Fruit fly (Drosophila melanogaster): Measurements from ENCODE around the gene CG5114.
A peak's percentile ranks its signal among the peaks of the same experiment; 100 is the strongest.

The CG5114 gene

DNA sequence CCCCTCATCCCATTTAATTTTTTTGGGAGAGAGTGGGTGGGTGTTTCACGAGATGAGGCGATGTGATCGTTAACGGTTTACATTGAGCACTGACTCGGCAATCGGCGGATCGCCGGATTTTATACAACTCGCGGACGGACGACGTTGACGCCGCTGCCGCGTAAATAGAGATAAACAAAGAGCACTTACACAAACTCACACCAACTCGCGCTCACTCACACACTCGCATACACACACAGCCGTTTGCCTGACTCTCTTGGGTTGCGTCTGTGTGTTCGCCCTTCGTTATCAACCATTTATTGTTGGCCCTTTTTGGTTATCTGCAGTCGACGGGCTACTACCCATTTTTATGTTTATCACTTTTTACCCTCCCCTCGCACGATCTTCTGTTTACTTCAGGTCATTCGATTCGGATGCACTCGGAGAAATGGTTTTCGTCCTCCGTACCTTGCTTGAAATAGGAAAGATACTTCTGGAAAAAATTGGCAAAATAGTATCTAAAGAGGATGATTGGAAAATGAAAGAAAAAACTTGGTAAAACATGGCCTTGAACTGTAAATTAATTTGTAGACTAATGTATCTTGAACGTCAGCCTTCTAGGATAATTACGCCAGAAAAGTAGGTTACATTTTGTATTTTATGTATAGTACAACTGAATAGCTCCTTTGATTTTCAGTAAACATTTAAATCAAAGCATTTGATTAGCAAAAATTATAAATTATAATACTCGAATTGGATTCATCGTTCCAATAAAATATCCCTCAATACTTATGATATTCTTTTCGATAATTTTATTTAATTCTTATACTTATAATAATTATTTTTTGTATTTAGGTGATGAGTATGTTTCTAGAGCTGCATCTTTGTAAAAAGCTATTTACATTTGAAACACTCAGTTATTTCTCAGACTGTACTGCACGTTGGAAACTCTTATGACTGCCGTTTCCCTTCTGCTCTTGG lies 4.8 kb upstream of the CG5114 start (continued):
- TF ChIP-seq Ets97D (GFP tag; optimal IDR thresholded peaks at IDR 0.05): no peak
- TF ChIP-seq CG15601 (tag; optimal IDR thresholded peaks at IDR 0.05): no peak
- peak; percentile 92 for TF ChIP-seq zf30C (GFP tag; optimal IDR thresholded peaks at IDR 0.05)
- TF ChIP-seq Atf3 (GFP tag; optimal IDR thresholded peaks at IDR 0.05): peak; percentile 18
- TF ChIP-seq nom (GFP tag; optimal IDR thresholded peaks at IDR 0.05): peak; percentile 17
- no peak for TF ChIP-seq Dfd (GFP tag; optimal IDR thresholded peaks at IDR 0.05)
- TF ChIP-seq seq (GFP tag; IDR thresholded peaks at IDR 0.05): no peak
- no peak for TF ChIP-seq schlank (tag; optimal IDR thresholded peaks at IDR 0.05)
- no peak for TF ChIP-seq vnd (GFP tag; IDR thresholded peaks at IDR 0.05; ENCODE audit: partially characterized antibody)
- no peak for TF ChIP-seq ro (GFP tag; IDR thresholded peaks at IDR 0.05)
- TF ChIP-seq Stat92E (GFP tag; optimal IDR thresholded peaks at IDR 0.05): peak in 1 of 3 experiments; percentile 7
- peak; percentile 12; the same call in 1 of the 2 replicates for TF ChIP-seq CG14441 (GFP tag; IDR thresholded peaks at IDR 0.05)
- peak; percentile 17 for TF ChIP-seq CG17912 (GFP tag; optimal IDR thresholded peaks at IDR 0.05)
- peak; percentile 30; the same call in 1 of the 2 replicates for TF ChIP-seq CG6689 (GFP tag; IDR thresholded peaks at IDR 0.05)
- no peak for TF ChIP-seq Elba2 (GFP tag; optimal IDR thresholded peaks at IDR 0.05)
- peak; percentile 51 for TF ChIP-seq CG17829 (tag; optimal IDR thresholded peaks at IDR 0.05)
- peak; percentile 67; the same call in 1 of the 2 replicates for TF ChIP-seq sob (GFP tag; IDR thresholded peaks at IDR 0.05)
- TF ChIP-seq CG2202 (tag; optimal IDR thresholded peaks at IDR 0.05): no peak
- peak; percentile 44; the same call in 1 of the 3 replicates for TF ChIP-seq ken (GFP tag; IDR thresholded peaks at IDR 0.05)
- peak; percentile 61 for TF ChIP-seq bbx (GFP tag; IDR thresholded peaks at IDR 0.05; ENCODE audit: partially characterized antibody)
- no peak for TF ChIP-seq peb (GFP tag; IDR thresholded peaks at IDR 0.05)
- no peak for TF ChIP-seq esg (GFP tag; conservative IDR thresholded peaks at IDR 0.05)
- TF ChIP-seq tx (GFP tag; optimal IDR thresholded peaks at IDR 0.05): no peak
- peak; percentile 33 for TF ChIP-seq CG12219 (GFP tag; optimal IDR thresholded peaks at IDR 0.05)
- peak; percentile 46 for TF ChIP-seq Nf-YC (tag; optimal IDR thresholded peaks at IDR 0.05)
- no peak for TF ChIP-seq sc (optimal IDR thresholded peaks at IDR 0.05)
- TF ChIP-seq sc (GFP tag; optimal IDR thresholded peaks at IDR 0.05): no peak
- no peak for TF ChIP-seq nerfin-1 (tag; optimal IDR thresholded peaks at IDR 0.05)
- TF ChIP-seq pum (GFP tag; optimal IDR thresholded peaks at IDR 0.05): peak; percentile 51
- no peak for TF ChIP-seq Dp (GFP tag; optimal IDR thresholded peaks at IDR 0.05)
- no peak for TF ChIP-seq gt (GFP tag; IDR thresholded peaks at IDR 0.05)
- TF ChIP-seq CG1233 (GFP tag; optimal IDR thresholded peaks at IDR 0.05): peak; percentile 30
- no peak for TF ChIP-seq CG8765 (GFP tag; IDR thresholded peaks at IDR 0.05)
- peak; percentile 72; the same call in 2 of the 3 replicates for TF ChIP-seq z (GFP tag; IDR thresholded peaks at IDR 0.05)
- TF ChIP-seq exex (tag; optimal IDR thresholded peaks at IDR 0.05): peak; percentile 4
- TF ChIP-seq row (GFP tag; IDR thresholded peaks at IDR 0.05): peak; percentile 58; the same call in 2 of the 3 replicates
- 0 out of 2 replicates have a peak, but pooled peaks have one; percentile 21 for TF ChIP-seq klu (GFP tag; IDR thresholded peaks at IDR 0.05)
- peak; percentile 5 for TF ChIP-seq ind (GFP tag; optimal IDR thresholded peaks at IDR 0.05)
- TF ChIP-seq chn (GFP tag; optimal IDR thresholded peaks at IDR 0.05): no peak
- no peak for TF ChIP-seq NC2β (GFP tag; optimal IDR thresholded peaks at IDR 0.05)
- peak; percentile 37 for TF ChIP-seq Nf-YB (GFP tag; optimal IDR thresholded peaks at IDR 0.05)
- no peak for TF ChIP-seq CG3838 (GFP tag; optimal IDR thresholded peaks at IDR 0.05)
- TF ChIP-seq CG9797 (GFP tag; optimal IDR thresholded peaks at IDR 0.05): no peak
- TF ChIP-seq TFAM (GFP tag; optimal IDR thresholded peaks at IDR 0.05): no peak
- TF ChIP-seq lab (GFP tag; optimal IDR thresholded peaks at IDR 0.05): peak; percentile 53
- no peak for TF ChIP-seq kay (GFP tag; optimal IDR thresholded peaks at IDR 0.05)
- peak; percentile 43; the same call in 2 of the 3 replicates for TF ChIP-seq CG34422 (GFP tag; IDR thresholded peaks at IDR 0.05)
- peak in 1 of 2 experiments; percentile 36 for TF ChIP-seq insv (GFP tag; optimal IDR thresholded peaks at IDR 0.05)
- TF ChIP-seq CG1602 (GFP tag; optimal IDR thresholded peaks at IDR 0.05): peak; percentile 61

All from whole organism, embryonic.